Worm (Caenorhabditis elegans) whole organism, midembryonic: ENCODE measurements around the gene Y50D4A.4.

Source experiments
- T22C8.4 ChIP-seq: fragments of 200-800 bp; sonication (Bioruptor generic); IDR thresholded peaks from 2 replicates; pipeline ENCODE4 v1.3.6; 2022; ENCODE audit warnings: missing genetic modification characterization, missing compliant biosample characterization
- cog-1 ChIP-seq: sonication (generic microtip); optimal IDR thresholded peaks from 2 replicates; lab custom pipeline; 2016; ENCODE audit warnings: missing genetic modification characterization, missing compliant biosample characterization
- flt-1 ChIP-seq: fragments of 200-800 bp; sonication (Bioruptor generic); IDR thresholded peaks from 2 replicates; pipeline ENCODE4 v1.3.6; 2022; ENCODE audit warnings: missing genetic modification characterization, missing compliant biosample characterization
- klf-2 ChIP-seq: fragments of 200-800 bp; sonication (Bioruptor generic); conservative IDR thresholded peaks from 2 replicates; pipeline ENCODE4 v1.3.6; 2022; ENCODE audit warnings: missing genetic modification reagents, missing genetic modification characterization, missing compliant biosample characterization
- med-1 ChIP-seq: sonication (generic microtip); optimal IDR thresholded peaks from 2 replicates; lab custom pipeline; 2017; ENCODE audit warnings: missing genetic modification characterization, mild to moderate bottlenecking, missing compliant biosample characterization, antibody characterized with exemption, missing genetic modification reagents; ENCODE audit not compliant: insufficient read depth
- ref-1 ChIP-seq: fragments of 200-800 bp; sonication (Bioruptor generic); conservative IDR thresholded peaks from 2 replicates; pipeline ENCODE4 v1.3.6; 2022; ENCODE audit warnings: missing genetic modification reagents, missing genetic modification characterization, missing compliant biosample characterization
- tab-1 ChIP-seq: fragments of 200-800 bp; sonication (Bioruptor generic); IDR thresholded peaks from 2 replicates; pipeline ENCODE4 v1.3.6; 2022; ENCODE audit warnings: missing genetic modification characterization, missing compliant biosample characterization
- ztf-23 ChIP-seq: fragments of 200-800 bp; sonication (Bioruptor generic); IDR thresholded peaks from 2 replicates; pipeline ENCODE4 v1.3.6; 2022; ENCODE audit warnings: missing genetic modification reagents, missing genetic modification characterization, missing compliant biosample characterization
- ztf-29 ChIP-seq: fragments of 200-800 bp; sonication (Bioruptor generic); IDR thresholded peaks from 2 replicates; pipeline ENCODE4 v1.3.6; 2022; ENCODE audit warnings: missing genetic modification reagents, missing genetic modification characterization, missing compliant biosample characterization

The Y50D4A.4 gene

ce11 chrV:1154472-1155278 lies 41.3 kb downstream of the Y50D4A.4 start:
- TF ChIP-seq klf-2 (GFP tag; lab: Robert Waterston, UW) (no peak), cog-1 (tag; lab: Kevin White, UChicago) (no peak), flt-1 (no peak), tab-1 (GFP tag; lab: Robert Waterston, UW) (no peak), ztf-29 (no peak), ztf-23 (no peak), T22C8.4 (no peak), med-1 (no peak), ref-1 (no peak)

ce11 chrV:1153925-1154324 lies 42.0 kb downstream of the Y50D4A.4 start:
- TF ChIP-seq ztf-23 (peak; percentile 55; the same call in 1 of the 2 replicates), ref-1 (no peak), flt-1 (0 out of 2 replicates have a peak, but pooled peaks have one; percentile 26)

ce11 chrV:1153387-1153786 lies 42.5 kb downstream of the Y50D4A.4 start:
- TF ChIP-seq ztf-23 (no peak), klf-2 (GFP tag; lab: Robert Waterston, UW) (no peak), T22C8.4 (no peak), tab-1 (GFP tag; lab: Robert Waterston, UW) (no peak), ztf-29 (no peak)

ce11 chrV:1152736-1153135 lies 43.2 kb downstream of the Y50D4A.4 start:
- TF ChIP-seq flt-1 (no peak), ztf-29 (no peak), tab-1 (GFP tag; lab: Robert Waterston, UW) (no peak), ztf-23 (no peak), cog-1 (tag; lab: Kevin White, UChicago) (no peak), klf-2 (GFP tag; lab: Robert Waterston, UW) (no peak), T22C8.4 (no peak), med-1 (no peak), ref-1 (no peak)

ce11 chrV:1151830-1152229 lies 44.1 kb downstream of the Y50D4A.4 start:
- TF ChIP-seq flt-1 (no peak), ref-1 (no peak), T22C8.4 (no peak), tab-1 (GFP tag; lab: Robert Waterston, UW) (no peak), cog-1 (tag; lab: Kevin White, UChicago) (no peak), ztf-23 (no peak), med-1 (no peak), klf-2 (GFP tag; lab: Robert Waterston, UW) (no peak), ztf-29 (no peak)

ce11 chrV:1151324-1151742 lies 44.6 kb downstream of the Y50D4A.4 start:
- no peak for TF ChIP-seq ztf-29
- peak; percentile 75; the same call in 1 of the 2 replicates for TF ChIP-seq ztf-23
- TF ChIP-seq ref-1 = peak; percentile 47; the same call in 1 of the 2 replicates
- TF ChIP-seq flt-1 = peak; percentile 88
- TF ChIP-seq tab-1 (GFP tag; lab: Robert Waterston, UW) = 0 out of 2 replicates have a peak, but pooled peaks have one; percentile 14
- TF ChIP-seq med-1 = no peak
- TF ChIP-seq cog-1 (tag; lab: Kevin White, UChicago) = peak; percentile 98
- TF ChIP-seq T22C8.4 = peak; percentile 88
- TF ChIP-seq klf-2 (GFP tag; lab: Robert Waterston, UW) = no peak

ce11 chrV:1149734-1150669 lies 45.9 kb downstream of the Y50D4A.4 start:
- no peak for TF ChIP-seq tab-1 (GFP tag; lab: Robert Waterston, UW)
- TF ChIP-seq ref-1 = no peak
- TF ChIP-seq ztf-29 = no peak
- no peak for TF ChIP-seq med-1
- no peak for TF ChIP-seq klf-2 (GFP tag; lab: Robert Waterston, UW)
- TF ChIP-seq flt-1 = no peak
- TF ChIP-seq T22C8.4 = no peak
- TF ChIP-seq cog-1 (tag; lab: Kevin White, UChicago) = no peak
- no peak for TF ChIP-seq ztf-23

ce11 chrV:1142251-1142650 lies 53.7 kb downstream of the Y50D4A.4 start:
- no peak for TF ChIP-seq cog-1 (tag; lab: Kevin White, UChicago)
- TF ChIP-seq tab-1 (GFP tag; lab: Robert Waterston, UW) = no peak
- TF ChIP-seq klf-2 (GFP tag; lab: Robert Waterston, UW) = no peak
- no peak for TF ChIP-seq med-1
- no peak for TF ChIP-seq ztf-23
- no peak for TF ChIP-seq flt-1
- no peak for TF ChIP-seq ref-1
- no peak for TF ChIP-seq T22C8.4
- TF ChIP-seq ztf-29 = no peak; the same call in 1 of the 2 replicates

- TF ChIP-seq med-1 (no peak), tab-1 (GFP tag; lab: Robert Waterston, UW) (no peak), klf-2 (GFP tag; lab: Robert Waterston, UW) (no peak), ztf-23 (no peak), ref-1 (no peak), T22C8.4 (no peak), ztf-29 (no peak)
Measured at ce11 chrV:1141433-1141832, 54.5 kb downstream of the Y50D4A.4 start, which contains the start of gene cutl-22. TSS of gene cutl-22 (plus strand) at chrV:1141733.

- TF ChIP-seq ztf-23 = no peak
- no peak for TF ChIP-seq med-1
- TF ChIP-seq ztf-29 = no peak
- TF ChIP-seq cog-1 (tag; lab: Kevin White, UChicago) = no peak
- TF ChIP-seq T22C8.4 = no peak
- TF ChIP-seq tab-1 (GFP tag; lab: Robert Waterston, UW) = no peak
- no peak for TF ChIP-seq flt-1
- TF ChIP-seq ref-1 = no peak
- TF ChIP-seq klf-2 (GFP tag; lab: Robert Waterston, UW) = no peak
Measured at ce11 chrV:1140806-1141205, 55.1 kb downstream of the Y50D4A.4 start.
